Worm (Caenorhabditis elegans) whole organism, L2 larva: ENCODE measurements around the gene egg-3.

Experiments used
- ama-1 ChIP-seq: fragments of 150-350 bp; optimal IDR thresholded peaks from 2 replicates; lab custom pipeline; 2018; ENCODE audit warnings: inconsistent platforms
- ceh-82 ChIP-seq: fragments of 150-350 bp; optimal IDR thresholded peaks from 2 replicates; lab custom pipeline; 2014; ENCODE audit warnings: missing biosample characterization, missing genetic modification characterization
- dmd-4 ChIP-seq: sonication (generic microtip); optimal IDR thresholded peaks from 2 replicates; lab custom pipeline; 2017; ENCODE audit warnings: missing biosample characterization, missing genetic modification characterization
- fos-1 ChIP-seq: fragments of 150-350 bp; optimal IDR thresholded peaks from 2 replicates; lab custom pipeline; 2014; ENCODE audit warnings: missing biosample characterization, missing genetic modification characterization
- lin-13 ChIP-seq: fragments of 150-350 bp; optimal IDR thresholded peaks from 2 replicates; lab custom pipeline; 2014; ENCODE audit warnings: missing biosample characterization, missing genetic modification reagents, missing genetic modification characterization
- nhr-10 ChIP-seq: sonication (generic microtip); optimal IDR thresholded peaks from 2 replicates; lab custom pipeline; 2017; ENCODE audit warnings: missing biosample characterization, missing genetic modification characterization
- nhr-21 ChIP-seq: fragments of 150-350 bp; optimal IDR thresholded peaks from 2 replicates; lab custom pipeline; 2014; ENCODE audit warnings: missing biosample characterization, missing genetic modification characterization
- nhr-23 ChIP-seq: fragments of 150-350 bp; optimal IDR thresholded peaks from 2 replicates; lab custom pipeline; 2014; ENCODE audit warnings: missing biosample characterization, missing genetic modification reagents, missing genetic modification characterization
- nhr-25 ChIP-seq: fragments of 150-350 bp; sonication (generic microtip); optimal IDR thresholded peaks from 3 replicates; lab custom pipeline; 2014; ENCODE audit warnings: missing biosample characterization, missing genetic modification characterization
- snpc-4 ChIP-seq: fragments of 150-350 bp; optimal IDR thresholded peaks from 2 replicates; lab custom pipeline; 2014; ENCODE audit warnings: missing biosample characterization, missing genetic modification characterization
- unc-39 ChIP-seq: fragments of 150-350 bp; optimal IDR thresholded peaks from 2 replicates; lab custom pipeline; 2014; ENCODE audit warnings: missing biosample characterization, missing genetic modification characterization

DNA sequence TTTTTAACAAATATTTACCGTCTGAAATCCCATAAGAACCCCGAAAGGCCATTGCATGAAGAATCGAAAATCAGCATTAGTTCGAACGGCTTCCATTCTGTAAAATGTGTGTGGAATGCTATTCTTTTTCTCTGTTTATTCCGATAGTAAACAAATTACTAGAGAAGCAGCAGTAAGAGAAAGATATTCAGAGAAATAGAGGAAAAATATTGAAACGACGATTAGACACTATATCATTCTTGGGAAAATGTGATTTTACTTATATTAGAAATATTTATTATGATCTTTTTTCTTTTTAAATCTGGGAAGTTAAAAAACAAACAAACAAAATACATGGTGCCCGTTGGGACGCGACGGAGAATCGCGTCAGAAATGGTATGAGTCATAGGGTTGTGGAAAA is 40.7 kb downstream of the egg-3 start, which contains the start of gene M106.8:
- TF ChIP-seq lin-13 (GFP tag; lab: Kevin White, UChicago) (no peak), nhr-23 (tag; lab: Kevin White, UChicago) (no peak), nhr-21 (tag; lab: Kevin White, UChicago) (no peak), ama-1 (lab: Kevin White, UChicago) (no peak), nhr-10 (tag; lab: Kevin White, UChicago) (no peak), nhr-25 (tag; lab: Kevin White, UChicago) (no peak), dmd-4 (no peak), fos-1 (tag; lab: Kevin White, UChicago) (no peak), ceh-82 (tag; lab: Kevin White, UChicago) (no peak), unc-39 (tag; lab: Kevin White, UChicago) (no peak), snpc-4 (tag; lab: Kevin White, UChicago) (no peak)
